Worm (Caenorhabditis elegans) whole organism, L1 larva: ENCODE data around the gene R09H3.2.

Source experiments
- aha-1 ChIP-seq: fragments of 150-350 bp; optimal IDR thresholded peaks from 2 replicates; lab custom pipeline; 2014; ENCODE audit warnings: missing biosample characterization, missing genetic modification characterization
- ceh-82 ChIP-seq, 3 experiments: fragments of 150-350 bp in 1 of 3; sonication (generic microtip) in 2 of 3; optimal IDR thresholded peaks; 2 replicates each; lab custom pipeline; 2014 to 2017; ENCODE audit warnings: missing biosample characterization in 3 of 3, missing genetic modification characterization in 3 of 3
- ces-1 ChIP-seq: fragments of 150-350 bp; optimal IDR thresholded peaks from 2 replicates; lab custom pipeline; 2014; ENCODE audit warnings: missing biosample characterization, missing genetic modification reagents, missing genetic modification characterization
- efl-1 ChIP-seq, 4 experiments: fragments of 150-350 bp; optimal IDR thresholded peaks in 3 of 4; peaks in 1 of 4; 1 replicate in 1 of 4; 2 replicates in 3 of 4; lab custom pipeline; 2014; ENCODE audit warnings: missing biosample characterization in 2 of 4, missing genetic modification characterization in 2 of 4, missing genetic modification reagents in 2 of 4
- efl-3 ChIP-seq: fragments of 200-800 bp; sonication (Bioruptor generic); optimal IDR thresholded peaks from 2 replicates; lab custom pipeline; 2018; ENCODE audit warnings: mild to moderate bottlenecking, missing genetic modification characterization, missing compliant biosample characterization
- elt-2 ChIP-seq: sonication (generic microtip); optimal IDR thresholded peaks from 2 replicates; lab custom pipeline; 2016; ENCODE audit warnings: missing genetic modification characterization, mild to moderate bottlenecking, inconsistent platforms, missing compliant biosample characterization, missing genetic modification reagents
- irx-1 ChIP-seq: sonication (generic microtip); optimal IDR thresholded peaks from 2 replicates; lab custom pipeline; 2016; ENCODE audit warnings: missing genetic modification characterization, missing compliant biosample characterization
- nhr-77 ChIP-seq: fragments of 150-350 bp; optimal IDR thresholded peaks from 2 replicates; lab custom pipeline; 2014; ENCODE audit warnings: missing biosample characterization, missing genetic modification characterization
- unc-30 ChIP-seq: sonication (generic microtip); optimal IDR thresholded peaks from 2 replicates; lab custom pipeline; 2017; ENCODE audit warnings: missing biosample characterization, missing genetic modification characterization

DNA sequence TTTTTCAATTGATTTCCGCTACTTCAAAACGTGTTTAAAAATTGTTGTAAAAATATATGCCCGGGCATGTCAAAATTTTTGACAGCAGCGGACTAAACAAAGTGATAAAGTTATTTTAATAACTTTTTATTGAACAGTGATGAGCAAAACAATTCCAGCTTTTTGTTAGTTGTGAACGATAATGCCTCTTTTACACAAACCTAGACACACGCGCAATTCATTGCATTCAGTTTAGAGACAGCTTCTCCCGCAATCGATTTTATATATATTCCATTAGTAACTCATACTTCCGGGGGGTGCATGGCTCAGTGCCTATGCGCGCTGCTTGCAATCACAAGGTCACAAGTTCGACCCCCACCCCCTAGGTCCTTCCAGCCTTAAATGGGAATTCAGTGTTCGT is 10.7 kb downstream of the R09H3.2 start, which contains the start of gene ZK380.6:
- TF ChIP-seq elt-2 (no peak), ceh-82 (tag; optimal IDR thresholded peaks at IDR 0.05; lab: Kevin White, UChicago) (no peak), nhr-77 (tag; lab: Kevin White, UChicago) (no peak), efl-1 (optimal IDR thresholded peaks at IDR 0.05; lab: Kevin White, UChicago) (no peak), efl-1 (GFP tag; optimal IDR thresholded peaks at IDR 0.05 in 1 of 2; lab: Kevin White, UChicago) (no peak), aha-1 (tag; lab: Kevin White, UChicago) (no peak), unc-30 (tag; lab: Kevin White, UChicago) (no peak), efl-3 (GFP tag; lab: Kevin White, UChicago) (no peak), ces-1 (GFP tag; lab: Kevin White, UChicago) (no peak), irx-1 (tag; lab: Kevin White, UChicago) (no peak)
